Fruit fly (Drosophila melanogaster): ENCODE results near the gene Amt.

Gene Amt

dm6 chr3R:15198052-15198793 is 50.7 kb downstream of the Amt start:
- TF ChIP-seq CG32006 (GFP tag; optimal IDR thresholded peaks at IDR 0.05) (peak; percentile 23), Blimp-1 (GFP tag; optimal IDR thresholded peaks at IDR 0.05) (no peak), CG6276 (GFP tag; optimal IDR thresholded peaks at IDR 0.05) (no peak), achi (GFP tag; optimal IDR thresholded peaks at IDR 0.05) (no peak), OdsH (GFP tag; optimal IDR thresholded peaks at IDR 0.05) (no peak), Eip78C (GFP tag) (peak; percentile 56), fkh (GFP tag; optimal IDR thresholded peaks at IDR 0.05) (peak; percentile 58), Eip93F (GFP tag; optimal IDR thresholded peaks at IDR 0.05) (peak; percentile 18), fd85E (GFP tag; optimal IDR thresholded peaks at IDR 0.05) (no peak), eg (GFP tag; IDR thresholded peaks at IDR 0.05) (no peak; the same call in 2 of the 3 replicates), Ets21C (GFP tag; optimal IDR thresholded peaks at IDR 0.05) (no peak), vri (GFP tag; optimal IDR thresholded peaks at IDR 0.05) (peak; percentile 75), esn (GFP tag; optimal IDR thresholded peaks at IDR 0.05) (no peak), Hr4 (GFP tag; optimal IDR thresholded peaks at IDR 0.05) (peak; percentile 45), Sox15 (GFP tag; optimal IDR thresholded peaks at IDR 0.05) (no peak)

- peak; percentile 60 for TF ChIP-seq Eip78C (GFP tag)
- TF ChIP-seq dac (GFP tag; optimal IDR thresholded peaks at IDR 0.05), result no peak
- no peak for TF ChIP-seq Met (GFP tag; optimal IDR thresholded peaks at IDR 0.05)
- TF ChIP-seq CG32006 (GFP tag; optimal IDR thresholded peaks at IDR 0.05), result no peak
- peak; percentile 22 for TF ChIP-seq CG6808 (GFP tag; optimal IDR thresholded peaks at IDR 0.05)
- TF ChIP-seq esn (GFP tag; optimal IDR thresholded peaks at IDR 0.05), result no peak
- no peak for TF ChIP-seq CG34406 (GFP tag; optimal IDR thresholded peaks at IDR 0.05)
- TF ChIP-seq CG10631 (GFP tag; optimal IDR thresholded peaks at IDR 0.05), result no peak
- TF ChIP-seq fkh (GFP tag; optimal IDR thresholded peaks at IDR 0.05), result peak; percentile 60
- no peak for TF ChIP-seq achi (GFP tag; optimal IDR thresholded peaks at IDR 0.05)
- no peak for TF ChIP-seq spab (GFP tag; optimal IDR thresholded peaks at IDR 0.05)
- no peak for TF ChIP-seq CG15336 (GFP tag; IDR thresholded peaks at IDR 0.05)
Measured at dm6 chr3R:15197373-15197772, 51.6 kb downstream of the Amt start.

Measured in whole organism, prepupa.